Fruit fly (Drosophila melanogaster): ENCODE results near the gene gb.

- no peak for TF ChIP-seq vri (GFP tag; optimal IDR thresholded peaks at IDR 0.05)
- TF ChIP-seq Lpt (GFP tag; optimal IDR thresholded peaks at IDR 0.05), result no peak
- TF ChIP-seq CG6808 (GFP tag; optimal IDR thresholded peaks at IDR 0.05), result no peak
- no peak for TF ChIP-seq CG8319 (GFP tag; optimal IDR thresholded peaks at IDR 0.05)
- no peak for TF ChIP-seq CG6163 (GFP tag; IDR thresholded peaks at IDR 0.05)
- TF ChIP-seq Eip78C (GFP tag), result no peak
- no peak for TF ChIP-seq CG11294 (GFP tag; IDR thresholded peaks at IDR 0.05)
- TF ChIP-seq CG31627 (GFP tag; optimal IDR thresholded peaks at IDR 0.05), result no peak
- no peak for TF ChIP-seq CG11762 (GFP tag; optimal IDR thresholded peaks at IDR 0.05; ENCODE audit: insufficient read depth)
- TF ChIP-seq CG8632 (GFP tag; optimal IDR thresholded peaks at IDR 0.05), result no peak
- no peak for TF ChIP-seq Ets21C (GFP tag; optimal IDR thresholded peaks at IDR 0.05)
- no peak for TF ChIP-seq dsx (GFP tag; optimal IDR thresholded peaks at IDR 0.05; ENCODE audit: poor library complexity, severe bottlenecking)
- no peak for TF ChIP-seq CG11902 (GFP tag; optimal IDR thresholded peaks at IDR 0.05)
These were observed 12.5 kb upstream of the gb start, which contains the start of gene CG6059 for dm6 chr3R:27124588-27124987.
